Worm (Caenorhabditis elegans): ENCODE results near the gene gpd-3.

Gene gpd-3

DNA sequence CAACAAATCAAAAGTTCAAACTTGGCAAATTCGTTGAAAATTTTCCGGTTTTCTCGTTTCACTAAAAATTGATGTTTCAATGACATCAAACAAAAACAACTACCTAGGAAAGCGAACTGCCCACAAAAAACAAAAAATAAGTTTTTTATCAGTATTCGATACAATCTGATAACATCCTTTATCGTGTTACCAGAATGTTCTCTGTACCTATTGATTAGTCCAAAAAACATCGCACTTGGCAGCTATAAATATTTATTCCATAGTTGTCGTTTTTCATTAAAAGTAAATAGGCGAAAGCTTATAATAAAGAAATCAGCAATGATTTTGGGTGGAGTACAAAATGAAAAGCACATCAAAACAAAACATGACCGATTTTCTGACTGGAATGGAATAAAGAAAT, 4.1 kb upstream of the gpd-3 start (continued):
- TF ChIP-seq skn-1 (tag; optimal IDR thresholded peaks at IDR 0.05) (no peak), nhr-11 (tag; optimal IDR thresholded peaks at IDR 0.05) (no peak), Y48G9A.11 (GFP tag; IDR thresholded peaks at IDR 0.05) (no peak), spr-3 (GFP tag; optimal IDR thresholded peaks at IDR 0.05) (no peak), madf-5 (GFP tag; IDR thresholded peaks at IDR 0.05) (no peak), hlh-11 (tag; optimal IDR thresholded peaks at IDR 0.05) (peak; percentile 77), ceh-28 (tag; optimal IDR thresholded peaks at IDR 0.05) (no peak), duxl-1 (tag; optimal IDR thresholded peaks at IDR 0.05; ENCODE audit: poor library complexity) (peak; percentile 40), snpc-1.2 (GFP tag; IDR thresholded peaks at IDR 0.05) (no peak), Y105C5A.15 (GFP tag; IDR thresholded peaks at IDR 0.05) (no peak), ceh-32 (tag; optimal IDR thresholded peaks at IDR 0.05; ENCODE audit: poor library complexity) (no peak), tag-97 (GFP tag; IDR thresholded peaks at IDR 0.05) (no peak), lin-15B (tag; optimal IDR thresholded peaks at IDR 0.05) (no peak), F49E8.2 (tag; optimal IDR thresholded peaks at IDR 0.05; ENCODE audit: borderline replicate concordance) (no peak), R02D3.7 (tag; optimal IDR thresholded peaks at IDR 0.05) (no peak), dmd-9 (GFP tag; IDR thresholded peaks at IDR 0.05) (no peak), Y5F2A.4 (GFP tag; optimal IDR thresholded peaks at IDR 0.05) (no peak), hlh-30 (tag; optimal IDR thresholded peaks at IDR 0.05; ENCODE audit: insufficient read depth) (peak; percentile 13), zfp-3 (GFP tag; conservative IDR thresholded peaks at IDR 0.05) (no peak), ama-1 (optimal IDR thresholded peaks at IDR 0.05) (no peak), madf-9 (GFP tag; conservative IDR thresholded peaks at IDR 0.05) (no peak), zag-1 (tag; optimal IDR thresholded peaks at IDR 0.05) (no peak), aha-1 (tag) (peak; percentile 88), ctbp-1 (GFP tag; IDR thresholded peaks at IDR 0.05) (no peak), lin-1 (GFP tag; IDR thresholded peaks at IDR 0.05) (0 out of 2 replicates have a peak, but pooled peaks have one; percentile 26), pqm-1 (tag; optimal IDR thresholded peaks at IDR 0.05) (no peak), F44E2.7 (GFP tag; IDR thresholded peaks at IDR 0.05) (no peak), T20F7.1 (GFP tag; optimal IDR thresholded peaks at IDR 0.05) (no peak), lim-7 (GFP tag; IDR thresholded peaks at IDR 0.05) (no peak), mdt-29 (GFP tag; IDR thresholded peaks at IDR 0.05) (peak; percentile 60; the same call in 1 of the 2 replicates), nhr-6 (tag; optimal IDR thresholded peaks at IDR 0.05) (no peak), F26F4.8 (GFP tag; conservative IDR thresholded peaks at IDR 0.05) (no peak), mxl-2 (GFP tag; conservative IDR thresholded peaks at IDR 0.05) (no peak), attf-4 (tag; optimal IDR thresholded peaks at IDR 0.05) (no peak), mdl-1 (tag; optimal IDR thresholded peaks at IDR 0.05) (no peak), lir-3 (tag; optimal IDR thresholded peaks at IDR 0.05) (no peak), nhr-48 (tag; optimal IDR thresholded peaks at IDR 0.05) (peak; percentile 77), aly-2 (tag; optimal IDR thresholded peaks at IDR 0.05) (no peak), lin-38 (GFP tag; IDR thresholded peaks at IDR 0.05) (no peak), egl-43 (GFP tag; IDR thresholded peaks at IDR 0.05) (no peak), vab-7 (GFP tag; IDR thresholded peaks at IDR 0.05) (no peak), unc-130 (GFP tag; optimal IDR thresholded peaks at IDR 0.05) (no peak), ztf-11 (tag; optimal IDR thresholded peaks at IDR 0.05) (no peak), dve-1 (tag; optimal IDR thresholded peaks at IDR 0.05; ENCODE audit: insufficient read depth) (peak; percentile 88), rbr-2 (tag; optimal IDR thresholded peaks at IDR 0.05) (no peak), cey-2 (tag; optimal IDR thresholded peaks at IDR 0.05; ENCODE audit: borderline replicate concordance, insufficient read depth) (no peak), mep-1 (tag; optimal IDR thresholded peaks at IDR 0.05) (peak; percentile 66), hif-1 (tag; optimal IDR thresholded peaks at IDR 0.05) (no peak), nhr-28 (tag; optimal IDR thresholded peaks at IDR 0.05) (peak; percentile 74), jun-1 (tag; optimal IDR thresholded peaks at IDR 0.05) (no peak), gei-8 (GFP tag; optimal IDR thresholded peaks at IDR 0.05) (no peak), sdz-12 (GFP tag; optimal IDR thresholded peaks at IDR 0.05) (no peak)
